Fruit fly (Drosophila melanogaster) whole organism, larva: ENCODE data around the gene mRpS26.

Experiments used
- noc ChIP-seq: fragments of 200-800 bp; sonication (Bioruptor generic); optimal IDR thresholded peaks from 3 replicates; lab custom pipeline; 2019; ENCODE audit warnings: missing biosample characterization, mild to moderate bottlenecking, missing genetic modification characterization, moderate library complexity

The mRpS26 gene

DNA sequence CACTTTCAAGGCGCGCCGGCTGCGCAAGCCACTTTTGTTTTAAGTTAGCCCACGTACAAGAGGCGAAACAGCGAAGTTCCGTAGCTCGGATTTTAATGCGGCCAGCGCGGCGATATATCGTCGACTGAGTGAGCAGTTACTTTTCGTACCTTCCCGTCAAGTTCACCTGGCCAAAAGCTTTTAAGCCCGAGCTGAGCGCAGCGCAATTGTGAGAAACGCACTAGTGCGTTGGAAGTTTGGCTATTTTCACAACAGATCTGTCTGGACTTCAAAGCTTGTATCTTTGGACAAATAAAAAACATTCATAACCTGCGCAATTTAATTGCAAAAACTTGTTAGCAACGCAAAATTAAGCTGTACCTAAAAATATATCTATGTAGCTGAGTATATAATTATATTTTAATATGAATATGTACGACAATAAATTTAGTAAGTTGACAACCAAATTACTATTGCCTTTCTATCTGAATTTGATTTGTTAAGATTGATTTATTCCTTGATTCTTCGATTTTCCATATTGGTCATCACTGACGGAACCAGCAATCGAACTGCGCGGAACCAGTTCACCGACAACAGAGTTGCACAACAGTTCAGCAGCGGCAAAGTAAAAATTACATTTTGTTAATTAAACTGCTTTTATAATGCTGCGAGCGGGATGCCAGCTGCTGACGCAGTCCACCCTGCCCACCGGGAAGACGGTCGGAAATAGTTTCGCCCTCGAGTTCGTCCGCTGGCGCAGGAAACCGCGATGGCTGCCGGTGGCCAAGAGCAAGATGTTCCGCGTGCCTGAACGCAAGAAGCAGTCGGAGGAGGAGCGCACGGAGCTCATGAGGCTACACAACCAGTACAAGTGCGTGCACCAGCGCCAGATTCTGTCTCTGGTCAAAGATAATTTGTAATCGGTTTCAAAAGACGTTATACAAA lies at the start of gene mRpS26, which contains the start of gene CG13698:
TSS of gene mRpS26 (plus strand) at position 559 of the 924 bp plus-strand sequence.
TSS of gene CG13698 (minus strand) at position 129 of the 924 bp plus-strand sequence.
- TF ChIP-seq noc (tag; lab: Kevin White, UChicago): peak; percentile 66

DNA sequence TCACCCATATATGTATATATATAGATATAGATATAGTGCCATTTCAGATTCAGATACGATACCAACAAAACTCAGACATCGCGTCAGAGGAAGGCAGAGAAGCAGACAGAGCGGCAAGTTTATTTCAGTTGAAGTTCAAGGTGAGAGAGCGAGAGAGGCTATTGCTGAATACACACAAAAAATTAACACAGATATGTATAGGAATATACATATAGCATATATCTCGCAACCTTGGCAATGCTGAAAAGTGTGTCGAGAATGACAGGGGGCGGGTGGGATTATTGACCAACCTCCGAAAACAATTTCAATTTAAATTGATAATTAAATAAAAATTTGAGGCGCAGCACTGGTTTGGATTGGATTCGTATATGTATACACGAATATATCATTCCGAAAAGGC lies 49.3 kb upstream of the mRpS26 start:
- TF ChIP-seq noc (tag; lab: Kevin White, UChicago): no peak

DNA sequence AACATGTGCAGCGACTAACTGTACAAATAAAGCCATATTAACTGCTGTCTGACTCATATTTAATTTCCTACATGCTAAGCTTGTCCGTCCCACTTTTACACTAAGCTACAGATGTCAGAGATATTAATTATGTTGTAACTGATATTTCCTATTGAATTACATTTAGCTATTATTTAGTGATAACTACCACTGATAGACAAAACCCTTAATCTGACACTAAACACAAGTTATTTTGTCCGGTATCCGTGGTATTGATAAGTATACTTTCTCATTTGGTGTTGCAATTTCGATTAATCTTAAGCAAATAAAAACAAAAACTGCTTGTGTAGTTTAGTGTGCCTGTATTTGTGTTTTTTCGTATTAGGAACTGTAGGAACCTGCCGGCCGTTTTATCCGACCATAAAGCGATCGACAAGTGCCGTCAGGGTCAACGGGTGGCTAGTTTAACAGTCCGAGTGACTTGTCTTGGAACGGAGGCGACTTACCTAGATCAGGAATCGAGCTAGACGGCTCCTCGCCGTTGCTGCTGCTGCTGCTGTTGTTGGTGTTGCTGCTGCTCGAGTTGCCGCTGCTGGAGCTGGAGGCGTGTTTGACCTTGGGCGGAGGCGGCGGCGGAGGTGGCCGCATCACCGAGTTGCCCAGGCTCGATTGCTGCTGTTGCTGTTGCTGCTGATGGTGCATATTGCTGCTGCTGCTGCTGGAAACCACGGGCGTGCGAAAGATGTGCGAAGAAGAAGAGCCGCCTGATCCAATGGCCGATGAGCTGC lies 48.4 kb upstream of the mRpS26 start:
- TF ChIP-seq noc (tag; lab: Kevin White, UChicago): no peak

- no peak for TF ChIP-seq noc (tag; lab: Kevin White, UChicago)
Observed at dm6 chr3L:18061240-18061639, 45.1 kb upstream of the mRpS26 start.

dm6 chr3L:18061713-18062365 lies 44.5 kb upstream of the mRpS26 start:
- no peak for TF ChIP-seq noc (tag; lab: Kevin White, UChicago)

- no peak for TF ChIP-seq noc (tag; lab: Kevin White, UChicago)
Observed at dm6 chr3L:18062959-18063510, 43.3 kb upstream of the mRpS26 start.

DNA sequence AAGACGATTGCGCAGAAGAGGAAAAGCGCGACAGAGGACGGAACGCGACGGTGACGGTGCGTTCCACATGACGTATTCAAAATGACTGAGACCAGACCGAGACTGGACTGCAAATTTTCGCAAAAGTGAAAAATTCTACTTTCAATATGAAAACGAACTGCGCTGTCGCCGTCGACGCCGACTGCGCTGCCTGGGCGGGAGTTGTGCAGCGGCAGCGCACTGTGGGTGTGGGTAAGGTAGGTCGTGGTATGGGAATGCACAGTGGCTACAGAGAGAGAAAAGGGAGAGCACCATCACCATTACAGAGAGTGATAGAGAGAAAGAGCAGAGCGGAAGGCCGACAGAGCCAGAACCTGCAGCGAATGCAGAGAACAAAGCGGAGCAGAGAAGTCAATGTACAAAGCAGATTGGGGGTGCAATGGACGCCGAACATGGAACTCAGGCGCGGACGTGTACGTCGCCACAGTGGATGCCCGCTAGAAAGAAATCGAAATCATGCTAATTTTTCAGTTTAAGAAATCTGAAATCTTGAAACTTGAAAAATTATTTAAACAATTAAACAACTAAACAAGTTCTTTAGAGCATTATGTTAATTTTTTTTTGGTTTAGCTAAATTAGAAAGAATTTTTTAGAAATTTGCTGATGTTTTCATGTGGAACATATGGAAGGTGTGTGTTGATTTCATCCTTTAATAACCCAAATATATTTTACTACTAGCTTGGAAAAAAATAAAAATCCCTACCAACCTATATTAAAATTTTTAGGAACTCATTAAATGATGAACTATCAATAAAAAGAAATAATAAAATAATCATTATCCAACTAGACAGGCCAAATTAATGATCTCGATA lies 41.5 kb upstream of the mRpS26 start, which contains the start of gene Eip75B:
TSS of gene Eip75B (minus strand) at position 65 of the 851 bp plus-strand sequence.
- no peak for TF ChIP-seq noc (tag; lab: Kevin White, UChicago)

- no peak for TF ChIP-seq noc (tag; lab: Kevin White, UChicago)
Observed at dm6 chr3L:18070050-18070449, 36.3 kb upstream of the mRpS26 start, which contains the start of gene CG44006. CG44006 (minus strand) TSS chr3L:18070150.

- no peak for TF ChIP-seq noc (tag; lab: Kevin White, UChicago)
Observed at dm6 chr3L:18072023-18072422, 34.4 kb upstream of the mRpS26 start, which contains the start of gene CG44005. CG44005 (minus strand) TSS chr3L:18072123.

dm6 chr3L:18073559-18074134 lies 32.7 kb upstream of the mRpS26 start, which contains the start of gene CG44004:
CG44004 (minus strand) TSS chr3L:18073863.
- no peak for TF ChIP-seq noc (tag; lab: Kevin White, UChicago)

- TF ChIP-seq noc (tag; lab: Kevin White, UChicago): no peak
Observed at dm6 chr3L:18074988-18075387, 31.4 kb upstream of the mRpS26 start.

DNA sequence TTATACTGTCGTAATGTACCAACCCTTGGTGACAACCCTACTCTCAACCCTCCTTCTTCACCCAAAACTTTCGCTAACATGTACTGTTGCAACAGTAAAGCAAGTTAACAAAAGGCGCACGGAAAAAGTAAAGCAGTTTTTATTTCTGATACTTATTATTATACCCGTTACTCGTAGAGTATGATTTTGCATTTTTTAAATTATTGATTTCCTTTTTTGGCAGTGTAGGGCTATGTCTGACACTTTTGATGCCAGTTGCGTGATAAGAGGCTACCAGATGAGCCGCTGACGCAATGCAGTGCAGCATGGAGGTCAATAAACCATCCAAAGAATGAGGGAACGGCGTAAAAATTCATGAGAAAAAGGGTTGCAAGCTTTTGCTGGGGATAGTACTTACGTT lies 30.5 kb upstream of the mRpS26 start:
- TF ChIP-seq noc (tag; lab: Kevin White, UChicago): no peak

- TF ChIP-seq noc (tag; lab: Kevin White, UChicago): no peak
Observed at dm6 chr3L:18076649-18077048, 29.7 kb upstream of the mRpS26 start.
